Worm (Caenorhabditis elegans): ENCODE results near the gene F11E6.6.

The F11E6.6 gene

ce11 chrIV:17450443-17450842, 15.3 kb downstream of the F11E6.6 start, which contains the start of gene F11E6.8:
F11E6.8 (minus strand) TSS chrIV:17450543.
- no peak for TF ChIP-seq egl-43 (GFP tag; IDR thresholded peaks at IDR 0.05)
- TF ChIP-seq spr-1 (tag; optimal IDR thresholded peaks at IDR 0.05) = no peak
- TF ChIP-seq nhr-28 (tag; optimal IDR thresholded peaks at IDR 0.05) = no peak
- TF ChIP-seq hlh-30 (tag; optimal IDR thresholded peaks at IDR 0.05; ENCODE audit: insufficient read depth) = no peak
- no peak for TF ChIP-seq madf-9 (GFP tag; conservative IDR thresholded peaks at IDR 0.05)
- no peak for TF ChIP-seq unc-39 (tag; optimal IDR thresholded peaks at IDR 0.05)
- no peak for TF ChIP-seq nhr-41 (GFP tag; IDR thresholded peaks at IDR 0.05)
- no peak for TF ChIP-seq nhr-111 (GFP tag; optimal IDR thresholded peaks at IDR 0.05)
- no peak for TF ChIP-seq hif-1 (tag; optimal IDR thresholded peaks at IDR 0.05)
- TF ChIP-seq F49E8.2 (tag; optimal IDR thresholded peaks at IDR 0.05; ENCODE audit: borderline replicate concordance) = no peak
- no peak for TF ChIP-seq T20F7.1 (GFP tag; optimal IDR thresholded peaks at IDR 0.05)
- no peak for TF ChIP-seq ZK546.5 (tag; optimal IDR thresholded peaks at IDR 0.05)

ce11 chrIV:17448319-17448718, 17.5 kb downstream of the F11E6.6 start:
- no peak for TF ChIP-seq Y75B8A.6 (GFP tag; IDR thresholded peaks at IDR 0.05)
- TF ChIP-seq unc-39 (tag; optimal IDR thresholded peaks at IDR 0.05) = no peak
- peak; percentile 64 for TF ChIP-seq dve-1 (tag; optimal IDR thresholded peaks at IDR 0.05; ENCODE audit: insufficient read depth)
- TF ChIP-seq set-16 (GFP tag; IDR thresholded peaks at IDR 0.05) = no peak
- TF ChIP-seq lir-3 (tag; optimal IDR thresholded peaks at IDR 0.05) = no peak
- no peak for TF ChIP-seq ctbp-1 (GFP tag; IDR thresholded peaks at IDR 0.05)
- no peak for TF ChIP-seq spr-3 (GFP tag; optimal IDR thresholded peaks at IDR 0.05)

- TF ChIP-seq ama-1 (optimal IDR thresholded peaks at IDR 0.05) = no peak
- TF ChIP-seq fos-1 (tag; optimal IDR thresholded peaks at IDR 0.05) = no peak
- no peak for TF ChIP-seq mep-1 (tag; optimal IDR thresholded peaks at IDR 0.05)
- no peak for TF ChIP-seq arid-1 (GFP tag; conservative IDR thresholded peaks at IDR 0.05)
- no peak for TF ChIP-seq ceh-32 (tag; optimal IDR thresholded peaks at IDR 0.05; ENCODE audit: poor library complexity)
- TF ChIP-seq Y48G9A.11 (GFP tag; IDR thresholded peaks at IDR 0.05) = no peak
- TF ChIP-seq nhr-76 (tag; optimal IDR thresholded peaks at IDR 0.05) = no peak
- TF ChIP-seq snpc-1.2 (GFP tag; IDR thresholded peaks at IDR 0.05) = no peak
- TF ChIP-seq zfp-3 (GFP tag; conservative IDR thresholded peaks at IDR 0.05) = no peak
- TF ChIP-seq ceh-44 (GFP tag; IDR thresholded peaks at IDR 0.05) = no peak
- TF ChIP-seq nhr-102 (tag; optimal IDR thresholded peaks at IDR 0.05) = no peak
- no peak for TF ChIP-seq Y5F2A.4 (GFP tag; optimal IDR thresholded peaks at IDR 0.05)
- TF ChIP-seq attf-4 (tag; optimal IDR thresholded peaks at IDR 0.05) = no peak
- no peak for TF ChIP-seq set-16 (GFP tag; IDR thresholded peaks at IDR 0.05)
- no peak for TF ChIP-seq skn-1 (tag; optimal IDR thresholded peaks at IDR 0.05)
- TF ChIP-seq Y75B8A.6 (GFP tag; IDR thresholded peaks at IDR 0.05) = no peak
- no peak for TF ChIP-seq unc-39 (tag; optimal IDR thresholded peaks at IDR 0.05)
- peak; percentile 4 for TF ChIP-seq hlh-11 (tag; optimal IDR thresholded peaks at IDR 0.05)
- no peak for TF ChIP-seq ZK546.5 (tag; optimal IDR thresholded peaks at IDR 0.05)
- TF ChIP-seq daf-16 (GFP tag; optimal IDR thresholded peaks at IDR 0.05) = no peak
- TF ChIP-seq daf-16 (tag; optimal IDR thresholded peaks at IDR 0.05) = no peak
- TF ChIP-seq hlh-30 (tag; optimal IDR thresholded peaks at IDR 0.05; ENCODE audit: insufficient read depth) = peak; percentile 77
- TF ChIP-seq nhr-28 (tag; optimal IDR thresholded peaks at IDR 0.05) = peak; percentile 23
- TF ChIP-seq lir-3 (tag; optimal IDR thresholded peaks at IDR 0.05) = no peak
- TF ChIP-seq nhr-6 (tag; optimal IDR thresholded peaks at IDR 0.05) = no peak
- TF ChIP-seq F37D6.2 (tag; optimal IDR thresholded peaks at IDR 0.05) = no peak
- TF ChIP-seq T26A8.4 (GFP tag; IDR thresholded peaks at IDR 0.05) = no peak
- TF ChIP-seq zag-1 (tag; optimal IDR thresholded peaks at IDR 0.05) = no peak
- no peak for TF ChIP-seq lin-29 (GFP tag; IDR thresholded peaks at IDR 0.05)
- no peak for TF ChIP-seq aha-1 (tag)
- no peak for TF ChIP-seq mes-2 (tag; optimal IDR thresholded peaks at IDR 0.05; ENCODE audit: poor library complexity, severe bottlenecking)
- TF ChIP-seq spr-3 (GFP tag; optimal IDR thresholded peaks at IDR 0.05) = no peak
- TF ChIP-seq gei-8 (GFP tag; optimal IDR thresholded peaks at IDR 0.05) = no peak
- TF ChIP-seq dve-1 (tag; optimal IDR thresholded peaks at IDR 0.05; ENCODE audit: insufficient read depth) = peak; percentile 40
- no peak for TF ChIP-seq snpc-4 (tag; optimal IDR thresholded peaks at IDR 0.05)
- TF ChIP-seq sdz-12 (GFP tag; optimal IDR thresholded peaks at IDR 0.05) = no peak
- TF ChIP-seq mdl-1 (tag; optimal IDR thresholded peaks at IDR 0.05) = peak in 1 of 2 experiments; percentile 20
Measured at ce11 chrIV:17442503-17442902, 23.3 kb downstream of the F11E6.6 start, which contains the start of gene F11E6.11. F11E6.11 (plus strand) TSS chrIV:17442827.
